Fruit fly (Drosophila melanogaster) whole organism, pupa: Measurements from ENCODE around the gene CG42661.

Source experiments
- CG10348 ChIP-seq: fragments of 200-800 bp; sonication (Bioruptor generic); IDR thresholded peaks from 2 replicates; pipeline ENCODE4 v1.3.6; 2022; ENCODE audit warnings: missing biosample characterization, missing genetic modification characterization
- CG12605 ChIP-seq: fragments of 200-800 bp; sonication (Bioruptor generic); IDR thresholded peaks from 2 replicates; pipeline ENCODE4 v1.3.6; 2022; ENCODE audit warnings: missing biosample characterization, missing genetic modification characterization
- CG13204 ChIP-seq: fragments of 200-800 bp; sonication (Bioruptor generic); optimal IDR thresholded peaks from 2 replicates; lab custom pipeline; 2018; ENCODE audit warnings: missing biosample characterization, mild to moderate bottlenecking, missing genetic modification characterization, moderate library complexity
- CG14655 ChIP-seq: fragments of 200-800 bp; sonication (Bioruptor generic); optimal IDR thresholded peaks from 3 replicates; lab custom pipeline; 2017; ENCODE audit warnings: mild to moderate bottlenecking, missing biosample characterization, missing genetic modification reagents, missing genetic modification characterization
- CG15710 ChIP-seq: fragments of 200-800 bp; sonication (Bioruptor generic); optimal IDR thresholded peaks from 2 replicates; lab custom pipeline; 2018; ENCODE audit warnings: missing biosample characterization, mild to moderate bottlenecking, missing genetic modification characterization, moderate library complexity
- CG17806 ChIP-seq: fragments of 200-800 bp; sonication (Bioruptor generic); optimal IDR thresholded peaks from 2 replicates; lab custom pipeline; 2018; ENCODE audit warnings: missing biosample characterization, mild to moderate bottlenecking, missing genetic modification characterization, moderate library complexity
- CG32121 ChIP-seq: fragments of 200-800 bp; sonication (Bioruptor generic); IDR thresholded peaks from 2 replicates; pipeline ENCODE4 v1.3.6; 2022; ENCODE audit warnings: missing biosample characterization, missing genetic modification characterization
- CG34367 ChIP-seq: fragments of 200-800 bp; sonication (Bioruptor generic); optimal IDR thresholded peaks from 2 replicates; lab custom pipeline; 2018; ENCODE audit warnings: missing biosample characterization, mild to moderate bottlenecking, missing genetic modification characterization
- CG4496 ChIP-seq: fragments of 200-800 bp; sonication (Bioruptor generic); IDR thresholded peaks from 3 replicates; pipeline ENCODE4 v1.3.6; 2022; ENCODE audit warnings: missing biosample characterization, missing genetic modification characterization
- CG8159 ChIP-seq: fragments of 200-800 bp; sonication (Bioruptor generic); optimal IDR thresholded peaks from 3 replicates; lab custom pipeline; 2018; ENCODE audit warnings: missing biosample characterization, mild to moderate bottlenecking, missing genetic modification characterization, moderate library complexity
- CG8301 ChIP-seq: fragments of 200-800 bp; sonication (Bioruptor generic); optimal IDR thresholded peaks from 2 replicates; lab custom pipeline; 2018; ENCODE audit warnings: missing biosample characterization, mild to moderate bottlenecking, missing genetic modification characterization
- CG9948 ChIP-seq: fragments of 200-800 bp; sonication (Bioruptor generic); optimal IDR thresholded peaks from 2 replicates; lab custom pipeline; 2018; ENCODE audit warnings: missing biosample characterization, mild to moderate bottlenecking, missing genetic modification characterization, moderate library complexity
- D1 ChIP-seq: fragments of 200-800 bp; sonication (Bioruptor generic); optimal IDR thresholded peaks from 2 replicates; lab custom pipeline; 2018; ENCODE audit warnings: missing biosample characterization, mild to moderate bottlenecking, missing genetic modification characterization, moderate library complexity
- EcR ChIP-seq: fragments of 200-800 bp; sonication (Bioruptor generic); optimal IDR thresholded peaks from 3 replicates; lab custom pipeline; 2019; ENCODE audit warnings: missing biosample characterization, missing genetic modification characterization, mild to moderate bottlenecking, moderate library complexity, missing genetic modification reagents
- Ets98B ChIP-seq: fragments of 200-800 bp; sonication (Bioruptor generic); IDR thresholded peaks from 2 replicates; pipeline ENCODE4 v1.3.6; 2022; ENCODE audit warnings: missing biosample characterization, missing genetic modification characterization
- Pif1A ChIP-seq: fragments of 200-800 bp; sonication (Bioruptor generic); optimal IDR thresholded peaks from 3 replicates; lab custom pipeline; 2016; ENCODE audit warnings: missing biosample characterization, missing genetic modification characterization
- Pif1B ChIP-seq: fragments of 200-800 bp; sonication (Bioruptor generic); optimal IDR thresholded peaks from 3 replicates; lab custom pipeline; 2016; ENCODE audit warnings: missing biosample characterization, missing genetic modification characterization
- Snoo ChIP-seq: fragments of 200-800 bp; sonication (Bioruptor generic); optimal IDR thresholded peaks from 3 replicates; lab custom pipeline; 2017; ENCODE audit warnings: missing biosample characterization, mild to moderate bottlenecking, missing genetic modification characterization, inconsistent platforms
- fd96Ca ChIP-seq: fragments of 200-800 bp; sonication (Bioruptor generic); IDR thresholded peaks from 3 replicates; pipeline ENCODE4 v1.3.6; 2022; ENCODE audit warnings: missing biosample characterization, missing genetic modification characterization
- gl ChIP-seq: fragments of 200-800 bp; sonication (Bioruptor generic); optimal IDR thresholded peaks from 2 replicates; lab custom pipeline; 2018; ENCODE audit warnings: missing biosample characterization, mild to moderate bottlenecking, missing genetic modification characterization
- rn ChIP-seq: fragments of 200-800 bp; sonication (Bioruptor generic); IDR thresholded peaks from 2 replicates; pipeline ENCODE4 v1.3.6; 2022; ENCODE audit warnings: missing biosample characterization, missing genetic modification characterization

CG42661 gene

dm6 chr3L:7465209-7465608 lies at the start of gene CG42661, which contains the start of the genes CG42660 and Tsp66A:
Gene CG42661 (plus strand): TSS chr3L:7465509.
Gene CG42660 (plus strand): TSS chr3L:7465509.
Gene Tsp66A (plus strand): TSS chr3L:7465509.
- TF ChIP-seq CG12605 (GFP tag; lab: Robert Waterston, UW) (no peak), CG34367 (tag; lab: Kevin White, UChicago) (no peak), CG8301 (tag; lab: Kevin White, UChicago) (no peak), Snoo (no peak), CG15710 (tag; lab: Kevin White, UChicago) (no peak), CG17806 (no peak), Pif1A (GFP tag; lab: Kevin White, UChicago) (no peak), D1 (tag; lab: Kevin White, UChicago) (no peak), CG8159 (tag; lab: Kevin White, UChicago) (no peak), CG9948 (tag; lab: Kevin White, UChicago) (no peak), CG32121 (GFP tag; lab: Robert Waterston, UW) (no peak)
- TF ChIP-seq, all 21 proteins: peak for 0

DNA sequence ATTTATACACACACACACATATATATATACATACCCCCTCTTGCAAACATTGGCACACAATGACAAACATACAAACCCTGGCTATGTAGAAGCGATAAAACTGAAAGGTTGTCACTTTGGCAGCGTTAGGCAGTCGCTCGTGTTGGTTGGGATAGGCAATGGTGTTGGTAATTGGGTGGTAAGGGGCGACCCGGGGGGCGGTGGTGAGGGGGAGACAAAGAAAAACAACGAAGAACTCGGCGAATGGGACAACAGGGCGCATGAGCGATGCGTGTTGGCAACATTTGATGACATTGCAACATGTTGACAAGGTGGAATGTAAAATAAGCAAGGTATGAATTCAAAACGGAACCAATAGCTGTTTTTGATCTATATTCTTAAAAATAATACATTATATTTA lies 42.7 kb upstream of the CG42661 start:
- TF ChIP-seq D1 (tag; lab: Kevin White, UChicago) (no peak), Pif1A (GFP tag; lab: Kevin White, UChicago) (no peak), CG8159 (tag; lab: Kevin White, UChicago) (no peak), CG10348 (GFP tag; lab: Robert Waterston, UW) (no peak), CG9948 (tag; lab: Kevin White, UChicago) (no peak), Snoo (no peak)
- TF ChIP-seq, all 21 proteins: peak for 0

DNA sequence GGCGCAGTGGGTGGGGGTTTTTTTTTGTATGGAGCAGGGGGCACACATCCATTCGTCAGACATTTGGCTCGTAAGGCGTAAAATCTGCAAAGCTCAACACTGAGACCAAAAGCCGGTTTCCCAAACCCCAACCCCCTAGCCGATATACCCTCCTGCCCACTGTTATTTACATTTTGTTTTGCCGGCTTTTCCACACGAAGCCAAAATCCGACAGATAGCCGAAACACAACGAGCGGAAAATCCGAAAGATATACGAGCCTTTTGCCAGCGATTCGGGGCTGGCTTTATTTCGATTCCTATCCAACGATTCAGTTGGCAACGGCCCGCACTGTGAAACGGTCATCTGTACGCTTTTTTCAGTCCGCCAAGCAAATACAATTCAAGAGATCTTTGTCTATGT lies 41.8 kb upstream of the CG42661 start, which contains the start of gene CG42458:
Gene CG42458 (plus strand): TSS at position 311 of the 400 bp plus-strand sequence.
- TF ChIP-seq gl (tag; lab: Kevin White, UChicago) (no peak), CG34367 (tag; lab: Kevin White, UChicago) (no peak), Snoo (no peak), CG10348 (GFP tag; lab: Robert Waterston, UW) (no peak), rn (GFP tag; lab: Robert Waterston, UW) (no peak), fd96Ca (GFP tag; lab: Robert Waterston, UW) (no peak), CG4496 (GFP tag; lab: Robert Waterston, UW) (peak; percentile 64; the same call in 1 of the 3 replicates), CG13204 (GFP tag; lab: Kevin White, UChicago) (no peak), CG8301 (tag; lab: Kevin White, UChicago) (no peak), Pif1A (GFP tag; lab: Kevin White, UChicago) (no peak), Ets98B (GFP tag; lab: Robert Waterston, UW) (0 out of 2 replicates have a peak, but pooled peaks have one; percentile 37), CG14655 (GFP tag; lab: Kevin White, UChicago) (no peak), CG15710 (tag; lab: Kevin White, UChicago) (no peak), CG8159 (tag; lab: Kevin White, UChicago) (no peak), CG32121 (GFP tag; lab: Robert Waterston, UW) (no peak; the same call in 1 of the 2 replicates), CG12605 (GFP tag; lab: Robert Waterston, UW) (no peak), CG17806 (no peak)

- TF ChIP-seq CG17806, result no peak
- no peak for TF ChIP-seq CG15710 (tag; lab: Kevin White, UChicago)
- TF ChIP-seq CG34367 (tag; lab: Kevin White, UChicago), result no peak
- TF ChIP-seq D1 (tag; lab: Kevin White, UChicago), result no peak
- no peak for TF ChIP-seq CG13204 (GFP tag; lab: Kevin White, UChicago)
Measured at dm6 chr3L:7432265-7432664, 33.0 kb upstream of the CG42661 start.

DNA sequence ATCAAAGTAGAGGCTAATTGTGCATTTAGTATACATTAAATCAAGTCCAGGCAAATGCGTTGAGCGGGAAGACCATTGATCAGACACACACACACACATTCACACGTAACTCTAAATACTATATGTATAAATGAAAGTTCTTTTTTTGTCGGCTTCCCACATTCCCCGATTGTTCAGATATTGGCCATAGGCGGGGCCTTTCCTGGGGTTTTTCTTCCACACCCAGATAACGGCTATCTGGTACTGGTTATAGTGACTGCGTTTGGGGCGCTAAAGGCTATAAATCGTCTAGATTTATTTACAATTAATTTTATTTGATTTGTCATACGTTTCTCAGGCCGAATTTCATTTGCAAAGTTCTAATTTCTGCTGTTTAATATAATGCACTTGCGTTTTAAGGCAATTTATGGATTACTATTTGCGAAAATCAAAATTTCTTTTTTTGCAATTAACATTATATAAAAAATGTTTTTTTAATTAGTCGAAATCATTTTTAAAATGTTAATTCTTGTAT lies 32.4 kb upstream of the CG42661 start:
- TF ChIP-seq CG13204 (GFP tag; lab: Kevin White, UChicago) (no peak), Pif1B (GFP tag; lab: Kevin White, UChicago) (no peak), CG17806 (no peak), CG14655 (GFP tag; lab: Kevin White, UChicago) (no peak), CG8301 (tag; lab: Kevin White, UChicago) (no peak), CG10348 (GFP tag; lab: Robert Waterston, UW) (no peak), Snoo (no peak), CG8159 (tag; lab: Kevin White, UChicago) (no peak), EcR (GFP tag; lab: Kevin White, UChicago) (no peak), D1 (tag; lab: Kevin White, UChicago) (no peak), CG4496 (GFP tag; lab: Robert Waterston, UW) (no peak)

DNA sequence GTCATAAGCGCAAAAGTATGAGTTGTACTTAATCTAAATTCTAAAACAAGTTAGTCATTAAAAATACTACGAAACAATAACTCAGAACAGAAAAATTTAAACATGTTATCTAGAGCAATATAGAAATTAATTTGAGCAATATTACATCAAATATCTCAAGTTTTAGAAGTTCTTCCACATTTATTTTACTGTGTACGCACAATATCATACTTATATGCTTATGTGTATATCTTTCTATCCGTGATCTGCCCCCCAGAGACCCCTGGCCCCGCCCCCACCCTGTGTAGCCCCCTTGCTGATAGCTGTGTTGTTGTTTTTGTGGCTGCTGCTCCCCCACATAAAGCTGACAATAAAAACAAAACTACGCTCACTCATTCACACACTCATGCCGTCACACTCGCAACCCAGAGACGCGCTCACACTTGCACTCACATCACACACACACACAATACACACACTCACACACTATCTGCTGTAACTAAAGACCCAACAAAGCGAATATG lies 31.9 kb upstream of the CG42661 start:
- TF ChIP-seq CG12605 (GFP tag; lab: Robert Waterston, UW), result peak; percentile 74
- TF ChIP-seq EcR (GFP tag; lab: Kevin White, UChicago), result peak; percentile 76
- peak; percentile 42 for TF ChIP-seq CG34367 (tag; lab: Kevin White, UChicago)
- TF ChIP-seq CG10348 (GFP tag; lab: Robert Waterston, UW), result no peak
- peak; percentile 28 for TF ChIP-seq CG13204 (GFP tag; lab: Kevin White, UChicago)
- TF ChIP-seq Snoo, result no peak
- TF ChIP-seq CG8301 (tag; lab: Kevin White, UChicago), result peak; percentile 34
- peak; percentile 74; the same call in 1 of the 2 replicates for TF ChIP-seq CG32121 (GFP tag; lab: Robert Waterston, UW)
- peak; percentile 65 for TF ChIP-seq Ets98B (GFP tag; lab: Robert Waterston, UW)
- TF ChIP-seq CG15710 (tag; lab: Kevin White, UChicago), result peak; percentile 9
- TF ChIP-seq gl (tag; lab: Kevin White, UChicago), result peak; percentile 64
- peak; percentile 79 for TF ChIP-seq CG4496 (GFP tag; lab: Robert Waterston, UW)
- peak; percentile 56 for TF ChIP-seq CG14655 (GFP tag; lab: Kevin White, UChicago)
- TF ChIP-seq CG8159 (tag; lab: Kevin White, UChicago), result peak; percentile 39
- TF ChIP-seq Pif1B (GFP tag; lab: Kevin White, UChicago), result no peak
- no peak for TF ChIP-seq Pif1A (GFP tag; lab: Kevin White, UChicago)
- peak; percentile 33 for TF ChIP-seq CG17806
- peak; percentile 66; the same call in 2 of the 3 replicates for TF ChIP-seq fd96Ca (GFP tag; lab: Robert Waterston, UW)
- peak; percentile 27 for TF ChIP-seq D1 (tag; lab: Kevin White, UChicago)
- TF ChIP-seq CG9948 (tag; lab: Kevin White, UChicago), result peak; percentile 56
- TF ChIP-seq rn (GFP tag; lab: Robert Waterston, UW), result peak; percentile 50; the same call in 1 of the 2 replicates
